Fruit fly (Drosophila melanogaster) whole organism, embryonic: ENCODE results near the gene CG13699.

Experiments
- ATbp ChIP-seq: fragments of 200-800 bp; sonication (Bioruptor generic); optimal IDR thresholded peaks from 2 replicates; lab custom pipeline; 2017; ENCODE audit warnings: missing biosample characterization, mild to moderate bottlenecking, missing genetic modification characterization, missing genetic modification reagents
- CG10209 ChIP-seq: fragments of 200-800 bp; sonication (Bioruptor generic); optimal IDR thresholded peaks from 3 replicates; lab custom pipeline; 2017; ENCODE audit warnings: missing biosample characterization, mild to moderate bottlenecking, missing genetic modification characterization, missing genetic modification reagents
- CG10366 ChIP-seq: fragments of 200-800 bp; sonication (Bioruptor generic); IDR thresholded peaks from 2 replicates; pipeline ENCODE4 v1.3.6; 2022; ENCODE audit warnings: missing biosample characterization, missing genetic modification characterization
- CG10431 ChIP-seq: fragments of 200-800 bp; sonication (Bioruptor generic); optimal IDR thresholded peaks from 3 replicates; lab custom pipeline; 2018; ENCODE audit warnings: missing biosample characterization, mild to moderate bottlenecking, missing genetic modification characterization
- CG10543 ChIP-seq: fragments of 200-800 bp; sonication (Bioruptor generic); optimal IDR thresholded peaks from 3 replicates; lab custom pipeline; 2017; ENCODE audit warnings: missing biosample characterization, mild to moderate bottlenecking, missing genetic modification characterization, moderate library complexity
- CG10565 ChIP-seq: fragments of 200-800 bp; sonication (Bioruptor generic); optimal IDR thresholded peaks from 3 replicates; lab custom pipeline; 2016; ENCODE audit warnings: missing biosample characterization, mild to moderate bottlenecking, missing genetic modification characterization
- CG14965 ChIP-seq: fragments of 200-800 bp; sonication (Bioruptor generic); optimal IDR thresholded peaks from 2 replicates; lab custom pipeline; 2016; ENCODE audit warnings: missing biosample characterization, missing genetic modification characterization, borderline replicate concordance
- CG15514 ChIP-seq: fragments of 200-800 bp; sonication (Bioruptor generic); optimal IDR thresholded peaks from 3 replicates; lab custom pipeline; 2017; ENCODE audit warnings: missing biosample characterization, missing genetic modification characterization, mild to moderate bottlenecking, moderate library complexity, missing genetic modification reagents
- CG15601 ChIP-seq: fragments of 200-800 bp; sonication (Bioruptor generic); optimal IDR thresholded peaks from 3 replicates; lab custom pipeline; 2019; ENCODE audit warnings: missing biosample characterization, mild to moderate bottlenecking, missing genetic modification characterization, moderate library complexity
- CG1603 ChIP-seq: fragments of 200-800 bp; sonication (Bioruptor generic); optimal IDR thresholded peaks from 2 replicates; lab custom pipeline; 2019; ENCODE audit warnings: missing biosample characterization, mild to moderate bottlenecking, missing genetic modification characterization, moderate library complexity
- CG17328 ChIP-seq: fragments of 200-800 bp; sonication (Bioruptor generic); IDR thresholded peaks from 2 replicates; pipeline ENCODE4 v1.3.6; 2022; ENCODE audit warnings: missing biosample characterization, missing genetic modification characterization
- CG17359 ChIP-seq: fragments of 200-800 bp; sonication (Bioruptor generic); optimal IDR thresholded peaks from 3 replicates; lab custom pipeline; 2018; ENCODE audit warnings: missing biosample characterization, mild to moderate bottlenecking, missing genetic modification characterization, moderate library complexity
- CG17802 ChIP-seq: fragments of 200-800 bp; sonication (Bioruptor generic); optimal IDR thresholded peaks from 2 replicates; lab custom pipeline; 2018; ENCODE audit warnings: missing biosample characterization, mild to moderate bottlenecking, missing genetic modification characterization, moderate library complexity
- CG18619 ChIP-seq: fragments of 200-800 bp; sonication (Bioruptor generic); optimal IDR thresholded peaks from 3 replicates; lab custom pipeline; 2017; ENCODE audit warnings: missing biosample characterization, mild to moderate bottlenecking, missing genetic modification characterization
- CG3281 ChIP-seq: fragments of 200-800 bp; sonication (Bioruptor generic); optimal IDR thresholded peaks from 3 replicates; lab custom pipeline; 2017; ENCODE audit warnings: missing biosample characterization, mild to moderate bottlenecking, missing genetic modification characterization
- CG43689 ChIP-seq: fragments of 200-800 bp; sonication (Bioruptor generic); IDR thresholded peaks from 2 replicates; pipeline ENCODE4 v1.3.6; 2022; ENCODE audit warnings: missing biosample characterization, missing genetic modification characterization
- CG6791 ChIP-seq: fragments of 200-800 bp; sonication (Bioruptor generic); IDR thresholded peaks from 3 replicates; pipeline ENCODE4 v1.3.6; 2022; ENCODE audit warnings: missing biosample characterization, missing genetic modification characterization; ENCODE audit not compliant: partially characterized antibody
- CG6813 ChIP-seq: fragments of 200-800 bp; sonication (Bioruptor generic); optimal IDR thresholded peaks from 2 replicates; lab custom pipeline; 2017; ENCODE audit warnings: missing biosample characterization, missing genetic modification characterization, mild to moderate bottlenecking, moderate library complexity, missing genetic modification reagents
- CG8290 ChIP-seq, 3 experiments: fragments of 200-800 bp; sonication (Bioruptor generic); optimal IDR thresholded peaks; 2 replicates each; lab custom pipeline; 2016 to 2019; ENCODE audit warnings: missing biosample characterization in 3 of 3, missing genetic modification characterization in 3 of 3, mild to moderate bottlenecking in 2 of 3, moderate library complexity in 1 of 3
- CG8359 ChIP-seq: fragments of 200-800 bp; sonication (Bioruptor generic); optimal IDR thresholded peaks from 2 replicates; lab custom pipeline; 2017; ENCODE audit warnings: missing biosample characterization, mild to moderate bottlenecking, missing genetic modification characterization, borderline replicate concordance
- CG8924 ChIP-seq: fragments of 200-800 bp; optimal IDR thresholded peaks from 3 replicates; lab custom pipeline; 2019; ENCODE audit warnings: missing biosample characterization, mild to moderate bottlenecking, missing genetic modification characterization, moderate library complexity
- CrebB ChIP-seq: fragments of 200-800 bp; sonication (Bioruptor generic); optimal IDR thresholded peaks from 3 replicates; lab custom pipeline; 2018; ENCODE audit warnings: missing biosample characterization, mild to moderate bottlenecking, missing genetic modification characterization
- Dbx ChIP-seq: fragments of 200-800 bp; sonication (Bioruptor generic); IDR thresholded peaks from 3 replicates; pipeline ENCODE4 v1.3.6; 2022; ENCODE audit warnings: missing biosample characterization, missing genetic modification characterization
- Fer1 ChIP-seq: fragments of 200-800 bp; sonication (Bioruptor generic); optimal IDR thresholded peaks from 2 replicates; lab custom pipeline; 2017; ENCODE audit warnings: missing biosample characterization, mild to moderate bottlenecking, missing genetic modification characterization
- Fer3 ChIP-seq: fragments of 200-800 bp; sonication (Bioruptor generic); optimal IDR thresholded peaks from 2 replicates; lab custom pipeline; 2018; ENCODE audit warnings: missing biosample characterization, mild to moderate bottlenecking, missing genetic modification characterization, moderate library complexity
- HLH54F ChIP-seq: fragments of 200-800 bp; sonication (Bioruptor generic); optimal IDR thresholded peaks from 3 replicates; lab custom pipeline; 2016; ENCODE audit warnings: missing biosample characterization, missing genetic modification characterization
- Lim3 ChIP-seq: fragments of 200-800 bp; sonication (Bioruptor generic); IDR thresholded peaks from 2 replicates; pipeline ENCODE4 v1.3.6; 2022; ENCODE audit warnings: missing biosample characterization, missing genetic modification characterization
- Meics ChIP-seq: fragments of 200-800 bp; sonication (Bioruptor generic); optimal IDR thresholded peaks from 2 replicates; lab custom pipeline; 2017; ENCODE audit warnings: missing biosample characterization, mild to moderate bottlenecking, missing genetic modification characterization
- Optix ChIP-seq: fragments of 200-800 bp; sonication (Bioruptor generic); IDR thresholded peaks from 3 replicates; pipeline ENCODE4 v1.3.6; 2022; ENCODE audit warnings: missing biosample characterization, missing genetic modification characterization
- PHDP ChIP-seq: fragments of 200-800 bp; sonication (Bioruptor generic); optimal IDR thresholded peaks from 3 replicates; lab custom pipeline; 2018; ENCODE audit warnings: missing biosample characterization, mild to moderate bottlenecking, missing genetic modification characterization, moderate library complexity
- Rfx ChIP-seq: fragments of 200-800 bp; sonication (Bioruptor generic); IDR thresholded peaks from 2 replicates; pipeline ENCODE4 v1.3.6; 2022; ENCODE audit warnings: missing biosample characterization, missing genetic modification characterization
- Sox102F ChIP-seq: fragments of 200-800 bp; sonication (Bioruptor generic); optimal IDR thresholded peaks from 2 replicates; lab custom pipeline; 2018; ENCODE audit warnings: missing biosample characterization, mild to moderate bottlenecking, missing genetic modification characterization, moderate library complexity
- Taf1 ChIP-seq: fragments of 200-800 bp; sonication (Bioruptor generic); IDR thresholded peaks from 2 replicates; pipeline ENCODE4 v1.3.6; 2022; ENCODE audit warnings: missing biosample characterization, missing genetic modification characterization
- Trl ChIP-seq, 3 experiments: fragments of >200 bp in 2 of 3; fragments of 200-800 bp in 1 of 3; sonication (Bioruptor generic) in 1 of 3; optimal IDR thresholded peaks; 2 replicates in 1 of 3; 3 replicates in 2 of 3; lab custom pipeline; 2016 to 2017; ENCODE audit warnings: missing biosample characterization in 1 of 3, missing genetic modification characterization in 1 of 3
- Vsx1 ChIP-seq: fragments of 200-800 bp; sonication (Bioruptor generic); optimal IDR thresholded peaks from 2 replicates; lab custom pipeline; 2017; ENCODE audit warnings: missing biosample characterization, mild to moderate bottlenecking, missing genetic modification characterization, missing genetic modification reagents
- bcd ChIP-seq: fragments of 200-800 bp; sonication (Bioruptor generic); optimal IDR thresholded peaks from 2 replicates; lab custom pipeline; 2017; ENCODE audit warnings: missing biosample characterization, mild to moderate bottlenecking, missing genetic modification characterization
- bsh ChIP-seq, 2 experiments: fragments of 200-800 bp; sonication (Bioruptor generic); optimal IDR thresholded peaks; 2 replicates each; lab custom pipeline; 2017 to 2018; ENCODE audit warnings: mild to moderate bottlenecking in 2 of 2, missing biosample characterization in 2 of 2, missing genetic modification characterization in 2 of 2, moderate library complexity in 1 of 2
- chif ChIP-seq, 2 experiments: fragments of 200-800 bp; sonication (Bioruptor generic); optimal IDR thresholded peaks; 3 replicates each; lab custom pipeline; 2016; ENCODE audit warnings: missing biosample characterization in 2 of 2, missing genetic modification characterization in 2 of 2
- crc ChIP-seq: fragments of 200-800 bp; sonication (Bioruptor generic); optimal IDR thresholded peaks from 2 replicates; lab custom pipeline; 2016; ENCODE audit warnings: missing biosample characterization, missing genetic modification characterization
- en ChIP-seq: fragments of 200-800 bp; sonication (Bioruptor generic); optimal IDR thresholded peaks from 2 replicates; lab custom pipeline; 2016; ENCODE audit warnings: missing biosample characterization, missing genetic modification characterization
- hb ChIP-seq: fragments of 200-800 bp; sonication (Bioruptor generic); IDR thresholded peaks from 3 replicates; pipeline ENCODE4 v1.3.6; 2022; ENCODE audit warnings: missing biosample characterization, missing genetic modification characterization; ENCODE audit not compliant: partially characterized antibody
- kni ChIP-seq: fragments of 200-800 bp; sonication (Bioruptor generic); optimal IDR thresholded peaks from 3 replicates; lab custom pipeline; 2017; ENCODE audit warnings: mild to moderate bottlenecking, missing biosample characterization, missing genetic modification reagents, missing genetic modification characterization
- phol ChIP-seq: fragments of 200-800 bp; sonication (Bioruptor generic); optimal IDR thresholded peaks from 3 replicates; lab custom pipeline; 2018; ENCODE audit warnings: missing biosample characterization, mild to moderate bottlenecking, missing genetic modification characterization, moderate library complexity
- sens-2 ChIP-seq: fragments of 200-800 bp; sonication (Bioruptor generic); IDR thresholded peaks from 2 replicates; pipeline ENCODE4 v1.3.6; 2022; ENCODE audit warnings: missing biosample characterization, missing genetic modification characterization
- slou ChIP-seq: fragments of 200-800 bp; sonication (Bioruptor generic); optimal IDR thresholded peaks from 3 replicates; lab custom pipeline; 2016; ENCODE audit warnings: missing biosample characterization, missing genetic modification characterization
- tgo ChIP-seq: fragments of 200-800 bp; sonication (Bioruptor generic); IDR thresholded peaks from 3 replicates; pipeline ENCODE4 v1.3.6; 2022; ENCODE audit warnings: missing biosample characterization, missing genetic modification characterization
- unpg ChIP-seq: fragments of 200-800 bp; sonication (Bioruptor generic); optimal IDR thresholded peaks from 3 replicates; lab custom pipeline; 2018; ENCODE audit warnings: missing biosample characterization, mild to moderate bottlenecking, missing genetic modification characterization, moderate library complexity

CG13699 gene

dm6 chr3L:18179564-18180201, 17.4 kb upstream of the CG13699 start (continued):
- peak; percentile 58 for TF ChIP-seq PHDP (tag; lab: Kevin White, UChicago)
- no peak for TF ChIP-seq phol
- TF ChIP-seq CG17359 = peak; percentile 7
- TF ChIP-seq CG3281 (GFP tag; lab: Kevin White, UChicago) = peak; percentile 33
- TF ChIP-seq sens-2 (GFP tag; lab: Robert Waterston, UW) = 0 out of 2 replicates have a peak, but pooled peaks have one; percentile 17
- TF ChIP-seq CG10565 (GFP tag; lab: Kevin White, UChicago) = no peak
- no peak for TF ChIP-seq CG15601 (tag; lab: Kevin White, UChicago)
- TF ChIP-seq CG17328 (GFP tag; lab: Robert Waterston, UW) = no peak
- TF ChIP-seq CrebB (tag; lab: Kevin White, UChicago) = peak; percentile 22
- no peak for TF ChIP-seq Fer1 (GFP tag; lab: Kevin White, UChicago)
- TF ChIP-seq CG18619 (GFP tag; lab: Kevin White, UChicago) = peak; percentile 27
- no peak for TF ChIP-seq tgo (GFP tag; lab: Robert Waterston, UW)
- no peak for TF ChIP-seq Optix
- no peak for TF ChIP-seq slou
- no peak for TF ChIP-seq CG17802 (tag; lab: Kevin White, UChicago)
- no peak for TF ChIP-seq Lim3 (GFP tag; lab: Robert Waterston, UW)
- TF ChIP-seq Rfx (GFP tag; lab: Robert Waterston, UW) = peak; percentile 18; the same call in 1 of the 2 replicates
- no peak for TF ChIP-seq chif (GFP tag; optimal IDR thresholded peaks at IDR 0.05; lab: Kevin White, UChicago)
- no peak for TF ChIP-seq hb (GFP tag; lab: Robert Waterston, UW)
- peak; percentile 6 for TF ChIP-seq Fer3 (tag; lab: Kevin White, UChicago)
- TF ChIP-seq crc = no peak
- no peak for TF ChIP-seq CG8924 (tag; lab: Kevin White, UChicago)
- peak in 1 of 2 experiments; percentile 3 for TF ChIP-seq bsh (GFP tag; optimal IDR thresholded peaks at IDR 0.05; lab: Kevin White, UChicago)
- peak; percentile 31 for TF ChIP-seq CG6813 (GFP tag; lab: Kevin White, UChicago)
- TF ChIP-seq CG15514 (GFP tag; lab: Kevin White, UChicago) = peak; percentile 41
- peak; percentile 3 for TF ChIP-seq Meics (GFP tag; lab: Kevin White, UChicago)
- TF ChIP-seq ATbp (GFP tag; lab: Kevin White, UChicago) = peak; percentile 37
- no peak for TF ChIP-seq CG10431 (GFP tag; lab: Kevin White, UChicago)
- TF ChIP-seq Dbx (GFP tag; lab: Robert Waterston, UW) = no peak
- TF ChIP-seq CG10209 (GFP tag; lab: Kevin White, UChicago) = no peak
- no peak for TF ChIP-seq CG10543 (GFP tag; lab: Kevin White, UChicago)
- no peak for TF ChIP-seq CG43689
- TF ChIP-seq CG8290 (GFP tag; optimal IDR thresholded peaks at IDR 0.05; lab: Kevin White, UChicago) = no peak
- peak in 1 of 2 experiments; percentile 74 for TF ChIP-seq CG8290 (tag; optimal IDR thresholded peaks at IDR 0.05; lab: Kevin White, UChicago)
- TF ChIP-seq CG14965 (GFP tag; lab: Kevin White, UChicago) = no peak
- no peak for TF ChIP-seq en (GFP tag; lab: Kevin White, UChicago)
- TF ChIP-seq HLH54F (GFP tag; lab: Kevin White, UChicago) = no peak
- TF ChIP-seq Sox102F = no peak
- TF ChIP-seq unpg (GFP tag; lab: Kevin White, UChicago) = peak; percentile 17
- peak; percentile 34 for TF ChIP-seq Vsx1 (GFP tag; lab: Kevin White, UChicago)
- no peak for TF ChIP-seq bcd (GFP tag; lab: Kevin White, UChicago)
- TF ChIP-seq CG10366 (GFP tag; lab: Robert Waterston, UW) = peak; percentile 11; the same call in 1 of the 2 replicates
- TF ChIP-seq CG6791 = 0 out of 3 replicates have a peak, but pooled peaks have one; percentile 16
- no peak for TF ChIP-seq Taf1 (GFP tag; lab: Robert Waterston, UW)
- peak; percentile 15 for TF ChIP-seq CG1603 (tag; lab: Kevin White, UChicago)
- TF ChIP-seq Trl (optimal IDR thresholded peaks at IDR 0.05; lab: Kevin White, UChicago) = no peak
- no peak for TF ChIP-seq Trl (GFP tag; optimal IDR thresholded peaks at IDR 0.05; lab: Kevin White, UChicago)
- peak; percentile 38 for TF ChIP-seq CG8359 (GFP tag; lab: Kevin White, UChicago)
- no peak for TF ChIP-seq kni (GFP tag; lab: Kevin White, UChicago)
